Worm (Caenorhabditis elegans) whole organism, L1 larva: ENCODE results near the gene F35F10.6.

Source experiments
- egl-27 ChIP-seq, 2 experiments: fragments of 150-350 bp in 1 of 2; sonication (generic microtip); optimal IDR thresholded peaks; 3 replicates each; lab custom pipeline; 2017 to 2018; ENCODE audit warnings: missing biosample characterization in 2 of 2, missing genetic modification characterization in 2 of 2, missing genetic modification reagents in 2 of 2
- fkh-10 ChIP-seq: sonication (generic microtip); optimal IDR thresholded peaks from 2 replicates; lab custom pipeline; 2017; ENCODE audit warnings: missing biosample characterization, missing genetic modification reagents, missing genetic modification characterization
- mdl-1 ChIP-seq, 2 experiments: fragments of 150-350 bp; optimal IDR thresholded peaks; 2 replicates each; lab custom pipeline; 2014 to 2017; ENCODE audit warnings: missing biosample characterization in 2 of 2, missing genetic modification characterization in 2 of 2, inconsistent platforms in 1 of 2
- nhr-76 ChIP-seq: sonication (generic microtip); optimal IDR thresholded peaks from 2 replicates; lab custom pipeline; 2017; ENCODE audit warnings: missing biosample characterization, missing genetic modification characterization

- TF ChIP-seq nhr-76 (tag; lab: Kevin White, UChicago) (no peak), egl-27 (tag; optimal IDR thresholded peaks at IDR 0.05; lab: Kevin White, UChicago) (no peak), fkh-10 (GFP tag; lab: Kevin White, UChicago) (no peak), mdl-1 (tag; optimal IDR thresholded peaks at IDR 0.05; lab: Kevin White, UChicago) (no peak)
These were observed 48.0 kb downstream of the F35F10.6 start, which contains the start of gene srj-11 for ce11 chrV:3241175-3241574.
